Worm (Caenorhabditis elegans) whole organism, L2 larva: ENCODE results near the gene E02C12.10.

Source experiments
- F13H6.1 ChIP-seq: sonication (generic microtip); optimal IDR thresholded peaks from 2 replicates; lab custom pipeline; 2016; ENCODE audit warnings: missing genetic modification characterization, missing compliant biosample characterization
- R02D3.7 ChIP-seq: fragments of 150-350 bp; optimal IDR thresholded peaks from 2 replicates; lab custom pipeline; 2014; ENCODE audit warnings: missing biosample characterization, missing genetic modification characterization
- ama-1 ChIP-seq: fragments of 150-350 bp; optimal IDR thresholded peaks from 2 replicates; lab custom pipeline; 2018; ENCODE audit warnings: inconsistent platforms
- elt-1 ChIP-seq: fragments of 150-350 bp; optimal IDR thresholded peaks from 2 replicates; lab custom pipeline; 2014; ENCODE audit warnings: missing biosample characterization, missing genetic modification characterization
- fos-1 ChIP-seq: fragments of 150-350 bp; optimal IDR thresholded peaks from 2 replicates; lab custom pipeline; 2014; ENCODE audit warnings: missing biosample characterization, missing genetic modification characterization
- mbf-1 ChIP-seq: sonication (generic microtip); optimal IDR thresholded peaks from 2 replicates; lab custom pipeline; 2017; ENCODE audit warnings: missing biosample characterization, missing genetic modification characterization
- nhr-10 ChIP-seq: sonication (generic microtip); optimal IDR thresholded peaks from 2 replicates; lab custom pipeline; 2017; ENCODE audit warnings: missing biosample characterization, missing genetic modification characterization
- nhr-12 ChIP-seq: fragments of 150-350 bp; optimal IDR thresholded peaks from 2 replicates; lab custom pipeline; 2014; ENCODE audit warnings: missing biosample characterization, missing genetic modification characterization
- nhr-237 ChIP-seq: fragments of 150-350 bp; optimal IDR thresholded peaks from 2 replicates; lab custom pipeline; 2014; ENCODE audit warnings: missing biosample characterization, missing genetic modification characterization
- nhr-25 ChIP-seq: fragments of 150-350 bp; sonication (generic microtip); optimal IDR thresholded peaks from 3 replicates; lab custom pipeline; 2014; ENCODE audit warnings: missing biosample characterization, missing genetic modification characterization
- snpc-4 ChIP-seq: fragments of 150-350 bp; optimal IDR thresholded peaks from 2 replicates; lab custom pipeline; 2014; ENCODE audit warnings: missing biosample characterization, missing genetic modification characterization
- unc-62 ChIP-seq: fragments of 150-350 bp; optimal IDR thresholded peaks from 2 replicates; lab custom pipeline; 2014; ENCODE audit warnings: missing biosample characterization, missing genetic modification reagents, missing genetic modification characterization

DNA sequence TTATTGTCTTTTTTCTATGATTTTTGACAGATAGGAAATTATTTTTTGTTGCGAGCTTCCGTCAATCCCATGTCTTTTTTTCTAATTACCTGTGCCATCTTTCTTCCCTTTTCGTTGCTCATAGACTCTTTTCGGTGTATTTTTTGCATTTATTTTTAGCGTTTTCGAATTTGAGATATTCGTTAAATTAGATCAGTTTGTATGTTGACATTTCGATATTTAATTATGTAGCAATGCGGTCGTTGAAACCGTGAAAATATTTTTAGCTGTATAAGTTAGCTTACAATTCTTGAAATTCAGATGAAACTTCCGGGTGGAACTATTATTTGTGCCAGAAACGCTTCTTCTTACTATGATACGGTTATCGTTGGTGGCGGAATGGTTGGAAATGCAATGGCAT, 41.7 kb downstream of the E02C12.10 start, which contains the start of gene coq-6:
- no peak for TF ChIP-seq snpc-4 (tag; lab: Kevin White, UChicago)
- TF ChIP-seq unc-62 (GFP tag; lab: Kevin White, UChicago) = no peak
- no peak for TF ChIP-seq elt-1
- no peak for TF ChIP-seq nhr-25 (tag; lab: Kevin White, UChicago)
- no peak for TF ChIP-seq fos-1 (tag; lab: Kevin White, UChicago)
- TF ChIP-seq nhr-12 (tag; lab: Kevin White, UChicago) = no peak
- no peak for TF ChIP-seq R02D3.7 (tag; lab: Kevin White, UChicago)
- TF ChIP-seq nhr-10 = no peak
- TF ChIP-seq F13H6.1 (tag; lab: Kevin White, UChicago) = no peak
- TF ChIP-seq ama-1 (lab: Kevin White, UChicago) = no peak
- TF ChIP-seq nhr-237 (tag; lab: Kevin White, UChicago) = no peak
- TF ChIP-seq mbf-1 (tag; lab: Kevin White, UChicago) = no peak
